Worm (Caenorhabditis elegans): Measurements from ENCODE around the gene ceeh-1.

ce11 chrIII:873432-873831 is 41.4 kb upstream of the ceeh-1 start, which contains the start of gene clc-19:
- TF ChIP-seq ceh-16 (tag; optimal IDR thresholded peaks at IDR 0.05) = no peak
- no peak for TF ChIP-seq lsy-2 (tag; optimal IDR thresholded peaks at IDR 0.05)
- TF ChIP-seq elt-1 (tag; optimal IDR thresholded peaks at IDR 0.05) = no peak
- TF ChIP-seq crh-2 (tag; optimal IDR thresholded peaks at IDR 0.05) = no peak
- no peak for TF ChIP-seq dmd-4 (tag; optimal IDR thresholded peaks at IDR 0.05)
- no peak for TF ChIP-seq lin-39 (tag; optimal IDR thresholded peaks at IDR 0.05)
- no peak for TF ChIP-seq mdl-1 (tag; optimal IDR thresholded peaks at IDR 0.05)
- no peak for TF ChIP-seq aly-2 (tag; optimal IDR thresholded peaks at IDR 0.05)

Data from whole organism, L2 larva.